Fruit fly (Drosophila melanogaster): ENCODE results near the gene crb.

DNA sequence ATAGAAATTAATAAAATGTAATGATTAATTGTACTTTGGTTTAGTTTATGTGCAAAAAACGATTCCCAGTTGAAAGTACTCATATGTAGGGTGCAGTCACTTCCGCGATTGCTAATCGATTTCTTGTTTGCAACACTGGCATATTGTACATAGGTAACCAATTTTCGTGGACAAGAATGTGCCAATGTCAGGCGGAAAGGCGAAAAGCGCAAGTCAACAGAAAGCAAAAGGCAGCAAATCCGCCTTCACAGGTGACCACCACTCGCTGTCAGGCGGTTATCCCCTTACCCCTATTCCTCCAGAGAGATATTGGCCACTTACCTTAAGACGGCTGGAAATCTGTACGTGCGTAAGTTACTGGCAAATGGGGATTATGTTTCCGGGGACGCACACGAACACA is 24.3 kb upstream of the crb start:
- TF ChIP-seq toe (GFP tag; optimal IDR thresholded peaks at IDR 0.05) (no peak), ovo (GFP tag; optimal IDR thresholded peaks at IDR 0.05) (no peak), Clk (GFP tag; optimal IDR thresholded peaks at IDR 0.05) (no peak), tj (GFP tag; optimal IDR thresholded peaks at IDR 0.05) (peak; percentile 96), bab1 (GFP tag; optimal IDR thresholded peaks at IDR 0.05) (no peak), cic (GFP tag; optimal IDR thresholded peaks at IDR 0.05) (no peak), kay (GFP tag; ENCODE audit: borderline replicate concordance) (no peak), Hr96 (GFP tag; optimal IDR thresholded peaks at IDR 0.05) (no peak), CG12768 (GFP tag; optimal IDR thresholded peaks at IDR 0.05) (no peak), CG7101 (tag; optimal IDR thresholded peaks at IDR 0.05) (no peak), CG5204 (GFP tag; optimal IDR thresholded peaks at IDR 0.05) (no peak), CG14711 (tag; optimal IDR thresholded peaks at IDR 0.05) (no peak), CG7045 (GFP tag; optimal IDR thresholded peaks at IDR 0.05) (no peak)

Data from whole organism, adult.